Worm (Caenorhabditis elegans): ENCODE results near the gene trr-1.

DNA sequence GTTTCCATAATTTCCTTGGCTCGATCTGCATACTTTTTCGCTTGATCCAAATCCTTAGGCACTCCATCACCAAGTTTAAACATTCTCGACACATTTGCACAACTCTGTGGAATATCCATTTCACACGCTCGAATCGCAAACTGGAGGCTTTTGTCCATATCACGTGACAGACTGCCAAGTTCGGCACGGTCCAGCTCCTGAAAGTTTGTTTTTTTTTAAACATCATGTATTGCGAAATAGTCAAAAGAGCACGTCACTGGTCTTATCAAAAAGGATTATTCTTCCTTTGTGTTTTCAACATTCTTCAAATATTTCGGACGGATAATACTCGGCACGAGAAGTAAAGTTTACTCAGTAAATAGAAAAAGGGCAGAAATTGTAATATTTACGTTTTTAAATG lies 26.5 kb downstream of the trr-1 start:
- no peak for TF ChIP-seq nhr-12 (tag; optimal IDR thresholded peaks at IDR 0.05)
- no peak for TF ChIP-seq nhr-76 (tag; optimal IDR thresholded peaks at IDR 0.05)
- no peak for TF ChIP-seq snpc-4 (tag; optimal IDR thresholded peaks at IDR 0.05)
- TF ChIP-seq unc-39 (tag; optimal IDR thresholded peaks at IDR 0.05): no peak
- no peak for TF ChIP-seq unc-62 (GFP tag; optimal IDR thresholded peaks at IDR 0.05)
- TF ChIP-seq ham-2 (GFP tag; optimal IDR thresholded peaks at IDR 0.05): no peak

All from whole organism, mixed stage, embryonic.